Fruit fly (Drosophila melanogaster) whole organism, embryonic: ENCODE results near the gene CG31077.
A peak's percentile ranks its signal among the peaks of the same experiment; 100 is the strongest.

ENCODE experiments used
- CG10147 ChIP-seq: fragments of 200-800 bp; sonication (Bioruptor generic); optimal IDR thresholded peaks from 2 replicates; lab custom pipeline; 2019; ENCODE audit warnings: missing biosample characterization, mild to moderate bottlenecking, missing genetic modification characterization, moderate library complexity
- CG10366 ChIP-seq: fragments of 200-800 bp; sonication (Bioruptor generic); IDR thresholded peaks from 2 replicates; pipeline ENCODE4 v1.3.6; 2022; ENCODE audit warnings: missing biosample characterization, missing genetic modification characterization
- CG10431 ChIP-seq: fragments of 200-800 bp; sonication (Bioruptor generic); optimal IDR thresholded peaks from 3 replicates; lab custom pipeline; 2018; ENCODE audit warnings: missing biosample characterization, mild to moderate bottlenecking, missing genetic modification characterization
- CG10462 ChIP-seq: fragments of 200-800 bp; sonication (Bioruptor generic); optimal IDR thresholded peaks from 2 replicates; lab custom pipeline; 2016; ENCODE audit warnings: missing biosample characterization, missing genetic modification characterization
- CG11085 ChIP-seq: fragments of 200-800 bp; sonication (Bioruptor generic); IDR thresholded peaks from 2 replicates; pipeline ENCODE4 v1.3.6; 2022; ENCODE audit warnings: missing biosample characterization, missing genetic modification characterization
- CG12104 ChIP-seq: fragments of 200-800 bp; sonication (Bioruptor generic); optimal IDR thresholded peaks from 3 replicates; lab custom pipeline; 2016; ENCODE audit warnings: missing biosample characterization, missing genetic modification characterization
- CG12299 ChIP-seq: fragments of 200-800 bp; sonication (Bioruptor generic); optimal IDR thresholded peaks from 2 replicates; lab custom pipeline; 2018; ENCODE audit warnings: missing biosample characterization, mild to moderate bottlenecking, missing genetic modification characterization
- CG13894 ChIP-seq: fragments of 200-800 bp; sonication (Bioruptor generic); optimal IDR thresholded peaks from 3 replicates; lab custom pipeline; 2018; ENCODE audit warnings: missing biosample characterization, mild to moderate bottlenecking, missing genetic modification characterization, moderate library complexity
- CG14441 ChIP-seq: fragments of 200-800 bp; sonication (Bioruptor generic); IDR thresholded peaks from 2 replicates; pipeline ENCODE4 v1.3.6; 2022; ENCODE audit warnings: missing biosample characterization, missing genetic modification characterization
- CG1647 ChIP-seq: fragments of 200-800 bp; sonication (Bioruptor generic); optimal IDR thresholded peaks from 3 replicates; lab custom pipeline; 2016; ENCODE audit warnings: missing biosample characterization, missing genetic modification characterization
- CG17385 ChIP-seq: fragments of 200-800 bp; sonication (Bioruptor generic); optimal IDR thresholded peaks from 3 replicates; lab custom pipeline; 2018; ENCODE audit warnings: missing biosample characterization, mild to moderate bottlenecking, missing genetic modification characterization
- CG17912 ChIP-seq: fragments of 200-800 bp; sonication (Bioruptor generic); optimal IDR thresholded peaks from 2 replicates; lab custom pipeline; 2018; ENCODE audit warnings: missing biosample characterization, mild to moderate bottlenecking, missing genetic modification characterization
- CG2678 ChIP-seq: fragments of 200-800 bp; sonication (Bioruptor generic); optimal IDR thresholded peaks from 3 replicates; lab custom pipeline; 2019; ENCODE audit warnings: missing biosample characterization, mild to moderate bottlenecking, missing genetic modification characterization, moderate library complexity
- CG2712 ChIP-seq: fragments of 200-800 bp; optimal IDR thresholded peaks from 3 replicates; lab custom pipeline; 2019; ENCODE audit warnings: missing biosample characterization, mild to moderate bottlenecking, missing genetic modification characterization, moderate library complexity
- CG3995 ChIP-seq: fragments of 200-800 bp; sonication (Bioruptor generic); optimal IDR thresholded peaks from 3 replicates; lab custom pipeline; 2016; ENCODE audit warnings: missing biosample characterization, missing genetic modification characterization
- CG6813 ChIP-seq: fragments of 200-800 bp; sonication (Bioruptor generic); optimal IDR thresholded peaks from 2 replicates; lab custom pipeline; 2017; ENCODE audit warnings: missing biosample characterization, missing genetic modification characterization, mild to moderate bottlenecking, moderate library complexity, missing genetic modification reagents
- CG7556 ChIP-seq: fragments of 200-800 bp; sonication (Bioruptor generic); optimal IDR thresholded peaks from 2 replicates; lab custom pipeline; 2017; ENCODE audit warnings: missing biosample characterization, mild to moderate bottlenecking, missing genetic modification characterization
- CG8290 ChIP-seq, 3 experiments: fragments of 200-800 bp; sonication (Bioruptor generic); optimal IDR thresholded peaks; 2 replicates each; lab custom pipeline; 2016 to 2019; ENCODE audit warnings: missing biosample characterization in 3 of 3, missing genetic modification characterization in 3 of 3, mild to moderate bottlenecking in 2 of 3, moderate library complexity in 1 of 3
- CG8359 ChIP-seq: fragments of 200-800 bp; sonication (Bioruptor generic); optimal IDR thresholded peaks from 2 replicates; lab custom pipeline; 2017; ENCODE audit warnings: missing biosample characterization, mild to moderate bottlenecking, missing genetic modification characterization, borderline replicate concordance
- Chrac-16 ChIP-seq: fragments of 200-800 bp; sonication (Bioruptor generic); optimal IDR thresholded peaks from 3 replicates; lab custom pipeline; 2016; ENCODE audit warnings: missing biosample characterization, missing genetic modification characterization
- Dbx ChIP-seq: fragments of 200-800 bp; sonication (Bioruptor generic); IDR thresholded peaks from 3 replicates; pipeline ENCODE4 v1.3.6; 2022; ENCODE audit warnings: missing biosample characterization, missing genetic modification characterization
- Dek ChIP-seq: fragments of 200-800 bp; sonication (Bioruptor generic); optimal IDR thresholded peaks from 3 replicates; lab custom pipeline; 2019; ENCODE audit warnings: missing biosample characterization, mild to moderate bottlenecking, missing genetic modification characterization, moderate library complexity
- Ets65A ChIP-seq: fragments of 200-800 bp; sonication (Bioruptor generic); peaks from one replicate; lab custom pipeline; 2016; ENCODE audit warnings: missing biosample characterization, missing genetic modification characterization
- Fer3 ChIP-seq: fragments of 200-800 bp; sonication (Bioruptor generic); optimal IDR thresholded peaks from 2 replicates; lab custom pipeline; 2018; ENCODE audit warnings: missing biosample characterization, mild to moderate bottlenecking, missing genetic modification characterization, moderate library complexity
- Hmr ChIP-seq: fragments of 200-800 bp; sonication (Bioruptor generic); optimal IDR thresholded peaks from 3 replicates; lab custom pipeline; 2017; ENCODE audit warnings: mild to moderate bottlenecking, missing biosample characterization, missing genetic modification reagents, missing genetic modification characterization
- Hsf ChIP-seq: fragments of 200-800 bp; sonication (Bioruptor generic); optimal IDR thresholded peaks from 3 replicates; lab custom pipeline; 2016; ENCODE audit warnings: missing biosample characterization, missing genetic modification characterization
- Med ChIP-seq: fragments of 200-800 bp; sonication (Bioruptor generic); peaks from one replicate; lab custom pipeline; 2016; ENCODE audit warnings: missing biosample characterization, missing genetic modification characterization, mild to moderate bottlenecking, inconsistent platforms, moderate library complexity
- Oaz ChIP-seq: fragments of 200-800 bp; sonication (Bioruptor generic); IDR thresholded peaks from 2 replicates; pipeline ENCODE4 v1.3.6; 2022; ENCODE audit warnings: missing biosample characterization, missing genetic modification characterization
- Pdp1 ChIP-seq, 2 experiments: fragments of 200-800 bp; sonication (Bioruptor generic); optimal IDR thresholded peaks; 3 replicates each; lab custom pipeline; 2016; ENCODE audit warnings: missing biosample characterization in 2 of 2, missing genetic modification characterization in 2 of 2, mild to moderate bottlenecking in 1 of 2, moderate library complexity in 1 of 2
- Rfx ChIP-seq: fragments of 200-800 bp; sonication (Bioruptor generic); IDR thresholded peaks from 2 replicates; pipeline ENCODE4 v1.3.6; 2022; ENCODE audit warnings: missing biosample characterization, missing genetic modification characterization
- Scr ChIP-seq: fragments of 200-800 bp; sonication (Bioruptor generic); IDR thresholded peaks from 2 replicates; pipeline ENCODE4 v1.3.6; 2022; ENCODE audit warnings: missing biosample characterization, missing genetic modification characterization; ENCODE audit not compliant: partially characterized antibody
- Sry-δ ChIP-seq: fragments of 200-800 bp; sonication (Bioruptor generic); optimal IDR thresholded peaks from 2 replicates; lab custom pipeline; 2016; ENCODE audit warnings: missing biosample characterization, missing genetic modification characterization
- abd-A ChIP-seq: fragments of 200-800 bp; sonication (Bioruptor generic); optimal IDR thresholded peaks from 3 replicates; lab custom pipeline; 2019; ENCODE audit warnings: missing biosample characterization, mild to moderate bottlenecking, missing genetic modification characterization, moderate library complexity
- bcd ChIP-seq: fragments of 200-800 bp; sonication (Bioruptor generic); optimal IDR thresholded peaks from 2 replicates; lab custom pipeline; 2017; ENCODE audit warnings: missing biosample characterization, mild to moderate bottlenecking, missing genetic modification characterization
- caup ChIP-seq: fragments of 200-800 bp; sonication (Bioruptor generic); optimal IDR thresholded peaks from 3 replicates; lab custom pipeline; 2017; ENCODE audit warnings: missing biosample characterization, mild to moderate bottlenecking, missing genetic modification characterization, moderate library complexity; ENCODE audit not compliant: severe bottlenecking
- chn ChIP-seq: fragments of 200-800 bp; sonication (Bioruptor generic); optimal IDR thresholded peaks from 2 replicates; lab custom pipeline; 2016; ENCODE audit warnings: missing biosample characterization, missing genetic modification characterization
- crc ChIP-seq: fragments of 200-800 bp; sonication (Bioruptor generic); optimal IDR thresholded peaks from 2 replicates; lab custom pipeline; 2016; ENCODE audit warnings: missing biosample characterization, missing genetic modification characterization
- cwo ChIP-seq: fragments of 200-800 bp; sonication (Bioruptor generic); optimal IDR thresholded peaks from 3 replicates; lab custom pipeline; 2017; ENCODE audit warnings: missing biosample characterization, missing genetic modification characterization, mild to moderate bottlenecking, moderate library complexity, missing genetic modification reagents
- gcm2 ChIP-seq: fragments of 200-800 bp; sonication (Bioruptor generic); optimal IDR thresholded peaks from 2 replicates; lab custom pipeline; 2016; ENCODE audit warnings: missing biosample characterization, missing genetic modification characterization
- gem ChIP-seq: fragments of 200-800 bp; sonication (Bioruptor generic); optimal IDR thresholded peaks from 2 replicates; lab custom pipeline; 2019; ENCODE audit warnings: missing biosample characterization, mild to moderate bottlenecking, missing genetic modification characterization, moderate library complexity
- grau ChIP-seq: fragments of 200-800 bp; optimal IDR thresholded peaks from 3 replicates; lab custom pipeline; 2019; ENCODE audit warnings: missing biosample characterization, mild to moderate bottlenecking, missing genetic modification characterization, moderate library complexity
- lilli ChIP-seq: fragments of 200-800 bp; sonication (Bioruptor generic); optimal IDR thresholded peaks from 3 replicates; lab custom pipeline; 2016; ENCODE audit warnings: missing biosample characterization, missing genetic modification characterization
- maf-S ChIP-seq: fragments of 200-800 bp; sonication (Bioruptor generic); optimal IDR thresholded peaks from 2 replicates; lab custom pipeline; 2016; ENCODE audit warnings: missing biosample characterization, missing genetic modification characterization
- row ChIP-seq: fragments of 200-800 bp; sonication (Bioruptor generic); IDR thresholded peaks from 3 replicates; pipeline ENCODE4 v1.3.6; 2022; ENCODE audit warnings: missing biosample characterization, missing genetic modification characterization
- slp2 ChIP-seq: fragments of 200-800 bp; sonication (Bioruptor generic); optimal IDR thresholded peaks from 2 replicates; lab custom pipeline; 2016; ENCODE audit warnings: missing biosample characterization, missing genetic modification characterization
- sug ChIP-seq: fragments of 200-800 bp; optimal IDR thresholded peaks from 2 replicates; lab custom pipeline; 2019; ENCODE audit warnings: missing biosample characterization, mild to moderate bottlenecking, missing genetic modification characterization, moderate library complexity
- tio ChIP-seq: fragments of 200-800 bp; sonication (Bioruptor generic); optimal IDR thresholded peaks from 2 replicates; lab custom pipeline; 2017; ENCODE audit warnings: missing biosample characterization, missing genetic modification characterization, inconsistent platforms
- tna ChIP-seq: fragments of 200-800 bp; sonication (Bioruptor generic); IDR thresholded peaks from 2 replicates; pipeline ENCODE4 v1.3.6; 2022; ENCODE audit warnings: missing biosample characterization, missing genetic modification characterization; ENCODE audit not compliant: partially characterized antibody

Gene CG31077

dm6 chr3R:26952200-26952856 lies 47.2 kb upstream of the CG31077 start (continued):
- TF ChIP-seq CG2712 (tag; lab: Kevin White, UChicago) (no peak), CG10431 (GFP tag; lab: Kevin White, UChicago) (no peak), CG10462 (GFP tag; lab: Kevin White, UChicago) (no peak), Scr (GFP tag; lab: Robert Waterston, UW) (no peak), gem (tag; lab: Kevin White, UChicago) (peak; percentile 49), CG11085 (GFP tag; lab: Robert Waterston, UW) (no peak), chn (GFP tag; lab: Kevin White, UChicago) (peak; percentile 24), Dek (tag; lab: Kevin White, UChicago) (peak; percentile 8), caup (GFP tag; lab: Kevin White, UChicago) (peak; percentile 62), Dbx (GFP tag; lab: Robert Waterston, UW) (peak; percentile 36; the same call in 1 of the 3 replicates), CG7556 (GFP tag; lab: Kevin White, UChicago) (peak; percentile 25), CG6813 (peak; percentile 31), CG12104 (GFP tag; lab: Kevin White, UChicago) (peak; percentile 18), CG14441 (GFP tag; lab: Robert Waterston, UW) (0 out of 2 replicates have a peak, but pooled peaks have one; percentile 14), CG3995 (GFP tag; lab: Kevin White, UChicago) (peak; percentile 7), crc (GFP tag; lab: Kevin White, UChicago) (no peak), maf-S (GFP tag; lab: Kevin White, UChicago) (peak; percentile 12), CG12299 (tag; lab: Kevin White, UChicago) (no peak), Med (GFP tag; lab: Kevin White, UChicago) (peak; percentile 91), CG1647 (GFP tag; lab: Kevin White, UChicago) (peak; percentile 7), CG10147 (no peak), slp2 (GFP tag; lab: Kevin White, UChicago) (no peak), abd-A (tag; lab: Kevin White, UChicago) (peak; percentile 51), Ets65A (GFP tag; lab: Kevin White, UChicago) (peak; percentile 84), bcd (GFP tag; lab: Kevin White, UChicago) (no peak), CG2678 (tag; lab: Kevin White, UChicago) (peak; percentile 41), CG8359 (GFP tag; lab: Kevin White, UChicago) (no peak), sug (tag; lab: Kevin White, UChicago) (peak; percentile 99), row (peak; percentile 53; the same call in 2 of the 3 replicates), cwo (GFP tag; lab: Kevin White, UChicago) (peak; percentile 74), Chrac-16 (GFP tag; lab: Kevin White, UChicago) (peak; percentile 6), CG17385 (peak; percentile 42), Hsf (GFP tag; lab: Kevin White, UChicago) (peak; percentile 13), tna (no peak), CG17912 (GFP tag; lab: Kevin White, UChicago) (no peak), Sry-δ (GFP tag; lab: Kevin White, UChicago) (peak; percentile 13), Pdp1 (GFP tag; optimal IDR thresholded peaks at IDR 0.05; lab: Kevin White, UChicago) (peak; percentile 19 to 67), CG8290 (GFP tag; optimal IDR thresholded peaks at IDR 0.05; lab: Kevin White, UChicago) (no peak), CG8290 (tag; optimal IDR thresholded peaks at IDR 0.05; lab: Kevin White, UChicago) (peak in 1 of 2 experiments; percentile 57), CG13894 (peak; percentile 10), lilli (GFP tag; lab: Kevin White, UChicago) (peak; percentile 61), Fer3 (peak; percentile 25), Hmr (GFP tag; lab: Kevin White, UChicago) (peak; percentile 54), CG10366 (GFP tag; lab: Robert Waterston, UW) (no peak), grau (tag; lab: Kevin White, UChicago) (peak; percentile 41), tio (GFP tag; lab: Kevin White, UChicago) (peak; percentile 26), gcm2 (GFP tag; lab: Kevin White, UChicago) (no peak), Rfx (peak; percentile 41; the same call in 1 of the 2 replicates), Oaz (no peak)
